Worm (Caenorhabditis elegans) whole organism, mixed stage, embryonic: Measurements from ENCODE around the gene srz-69.

Experiments
- elt-1 ChIP-seq: sonication (generic microtip); optimal IDR thresholded peaks from 2 replicates; lab custom pipeline; 2017; ENCODE audit warnings: missing genetic modification characterization, mild to moderate bottlenecking, missing compliant biosample characterization, antibody characterized with exemption, moderate library complexity, borderline replicate concordance; ENCODE audit not compliant: insufficient read depth
- lsy-2 ChIP-seq: fragments of 150-350 bp; optimal IDR thresholded peaks from 2 replicates; lab custom pipeline; 2014; ENCODE audit warnings: missing biosample characterization, missing genetic modification characterization
- nhr-237 ChIP-seq: fragments of 150-350 bp; optimal IDR thresholded peaks from 2 replicates; lab custom pipeline; 2014; ENCODE audit warnings: missing biosample characterization, missing genetic modification characterization
- nhr-28 ChIP-seq: fragments of 150-350 bp; optimal IDR thresholded peaks from 2 replicates; lab custom pipeline; 2014; ENCODE audit warnings: missing biosample characterization, missing genetic modification characterization
- nhr-76 ChIP-seq: sonication (generic microtip); optimal IDR thresholded peaks from 2 replicates; lab custom pipeline; 2017; ENCODE audit warnings: missing biosample characterization, missing genetic modification characterization
- snpc-4 ChIP-seq: fragments of 150-350 bp; optimal IDR thresholded peaks from 2 replicates; lab custom pipeline; 2014; ENCODE audit warnings: missing biosample characterization, missing genetic modification characterization
- tbx-8 ChIP-seq: fragments of 200-800 bp; sonication (Bioruptor generic); optimal IDR thresholded peaks from 2 replicates; lab custom pipeline; 2018; ENCODE audit warnings: mild to moderate bottlenecking, missing genetic modification characterization, moderate library complexity, missing compliant biosample characterization
- unc-39 ChIP-seq: fragments of 150-350 bp; optimal IDR thresholded peaks from 2 replicates; lab custom pipeline; 2014; ENCODE audit warnings: missing biosample characterization, missing genetic modification characterization
- ztf-11 ChIP-seq: fragments of 150-350 bp; optimal IDR thresholded peaks from 2 replicates; lab custom pipeline; 2014; ENCODE audit warnings: missing biosample characterization, missing genetic modification characterization

DNA sequence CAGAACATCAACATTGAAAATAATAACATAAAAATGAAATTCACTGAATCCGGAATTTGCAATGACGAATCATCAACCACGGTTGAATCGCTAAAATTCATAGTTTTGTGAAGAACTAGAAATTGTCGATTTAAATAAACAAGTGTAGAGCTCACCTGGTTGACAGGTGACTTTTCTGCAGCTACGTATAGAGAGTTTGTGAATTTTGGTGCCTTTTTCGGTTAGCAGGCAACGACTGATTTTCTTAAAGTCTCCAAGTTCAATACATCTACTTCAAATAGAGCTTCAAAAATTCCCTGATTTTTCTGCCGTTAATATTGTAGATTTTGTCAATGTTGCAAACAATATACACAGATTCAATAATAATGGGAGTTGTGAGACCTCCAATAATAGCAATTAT is at the start of gene srz-69:
- TF ChIP-seq snpc-4 (tag; lab: Kevin White, UChicago), result no peak
- no peak for TF ChIP-seq ztf-11 (tag; lab: Kevin White, UChicago)
- TF ChIP-seq nhr-76 (tag; lab: Kevin White, UChicago), result no peak
- no peak for TF ChIP-seq lsy-2
- TF ChIP-seq nhr-28 (tag; lab: Kevin White, UChicago), result no peak
- TF ChIP-seq tbx-8 (GFP tag; lab: Kevin White, UChicago), result no peak
- no peak for TF ChIP-seq elt-1
- no peak for TF ChIP-seq nhr-237
- TF ChIP-seq unc-39, result no peak
